Worm (Caenorhabditis elegans): ENCODE measurements around the gene dpy-23.

DNA sequence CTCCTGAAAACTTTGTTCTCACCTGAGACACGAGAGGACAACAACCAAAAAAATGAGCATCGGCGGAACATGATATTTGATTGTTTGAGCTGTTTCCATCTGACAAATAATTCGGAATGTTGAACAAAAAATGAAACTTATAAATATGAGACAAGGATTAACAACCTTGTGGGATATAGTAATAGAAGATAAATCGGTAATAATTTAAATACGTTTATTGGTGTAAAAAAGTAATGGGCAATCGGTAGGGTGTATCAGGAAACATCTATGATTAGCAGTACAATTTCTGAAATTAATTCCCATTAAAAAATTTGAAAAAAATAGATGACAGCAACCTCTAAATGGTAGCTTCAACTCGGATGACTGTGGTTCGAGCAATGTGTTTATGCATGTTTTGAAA is 21.7 kb upstream of the dpy-23 start, which contains the start of gene R160.10:
- TF ChIP-seq elt-3 (tag; optimal IDR thresholded peaks at IDR 0.05) (no peak), unc-120 (tag; optimal IDR thresholded peaks at IDR 0.05; ENCODE audit: poor library complexity, severe bottlenecking) (no peak), sptf-1 (tag; optimal IDR thresholded peaks at IDR 0.05) (no peak)

Measured in whole organism, mixed stage, embryonic.